Fruit fly (Drosophila melanogaster) whole organism, prepupa: ENCODE data around the gene Notum.

Source experiments
- Blimp-1 ChIP-seq: fragments of 200-800 bp; sonication (Bioruptor generic); optimal IDR thresholded peaks from 3 replicates; lab custom pipeline; 2017; ENCODE audit warnings: missing biosample characterization, missing genetic modification characterization, mild to moderate bottlenecking, moderate library complexity, missing genetic modification reagents
- CG10669 ChIP-seq: fragments of 200-800 bp; sonication (Bioruptor generic); optimal IDR thresholded peaks from 3 replicates; lab custom pipeline; 2018; ENCODE audit warnings: missing biosample characterization, mild to moderate bottlenecking, missing genetic modification characterization, moderate library complexity
- CG11902 ChIP-seq: fragments of 200-800 bp; sonication (Bioruptor generic); optimal IDR thresholded peaks from 3 replicates; lab custom pipeline; 2016; ENCODE audit warnings: missing biosample characterization, missing genetic modification characterization
- CG15336 ChIP-seq: fragments of 200-800 bp; sonication (Bioruptor generic); IDR thresholded peaks from 2 replicates; pipeline ENCODE4 v1.3.6; 2022; ENCODE audit warnings: missing biosample characterization, missing genetic modification characterization
- CG16779 ChIP-seq: fragments of 200-800 bp; sonication (Bioruptor generic); optimal IDR thresholded peaks from 3 replicates; lab custom pipeline; 2017; ENCODE audit warnings: missing biosample characterization, mild to moderate bottlenecking, missing genetic modification characterization
- CG3032 ChIP-seq: fragments of 200-800 bp; optimal IDR thresholded peaks from 2 replicates; lab custom pipeline; 2019; ENCODE audit warnings: missing biosample characterization, mild to moderate bottlenecking, missing genetic modification characterization, moderate library complexity
- CG31627 ChIP-seq: fragments of 200-800 bp; sonication (Bioruptor generic); optimal IDR thresholded peaks from 3 replicates; lab custom pipeline; 2016; ENCODE audit warnings: missing biosample characterization, missing genetic modification characterization
- CG32006 ChIP-seq: fragments of 200-800 bp; sonication (Bioruptor generic); optimal IDR thresholded peaks from 3 replicates; lab custom pipeline; 2017; ENCODE audit warnings: missing biosample characterization, mild to moderate bottlenecking, missing genetic modification characterization
- CG34406 ChIP-seq: fragments of 200-800 bp; sonication (Bioruptor generic); optimal IDR thresholded peaks from 3 replicates; lab custom pipeline; 2016; ENCODE audit warnings: missing biosample characterization, missing genetic modification characterization
- CG3919 ChIP-seq: fragments of 200-800 bp; sonication (Bioruptor generic); optimal IDR thresholded peaks from 3 replicates; lab custom pipeline; 2016; ENCODE audit warnings: missing biosample characterization, missing genetic modification characterization
- CG6163 ChIP-seq: fragments of 200-800 bp; sonication (Bioruptor generic); IDR thresholded peaks from 3 replicates; pipeline ENCODE4 v1.3.6; 2022; ENCODE audit warnings: missing biosample characterization, missing genetic modification characterization
- CG6276 ChIP-seq: fragments of 200-800 bp; sonication (Bioruptor generic); optimal IDR thresholded peaks from 2 replicates; lab custom pipeline; 2017; ENCODE audit warnings: missing biosample characterization, mild to moderate bottlenecking, missing genetic modification characterization
- CG6792 ChIP-seq: fragments of 200-800 bp; sonication (Bioruptor generic); optimal IDR thresholded peaks from 3 replicates; lab custom pipeline; 2016; ENCODE audit warnings: missing biosample characterization, missing genetic modification characterization
- CG6808 ChIP-seq: fragments of 200-800 bp; sonication (Bioruptor generic); optimal IDR thresholded peaks from 3 replicates; lab custom pipeline; 2017; ENCODE audit warnings: missing biosample characterization, missing genetic modification characterization, mild to moderate bottlenecking, moderate library complexity, missing genetic modification reagents
- CG6854 ChIP-seq: fragments of 200-800 bp; sonication (Bioruptor generic); optimal IDR thresholded peaks from 2 replicates; lab custom pipeline; 2017; ENCODE audit warnings: missing biosample characterization, mild to moderate bottlenecking, missing genetic modification characterization
- CG8119 ChIP-seq: fragments of 200-800 bp; sonication (Bioruptor generic); IDR thresholded peaks from 3 replicates; pipeline ENCODE4 v1.3.6; 2022; ENCODE audit warnings: missing biosample characterization, missing genetic modification characterization
- CG8319 ChIP-seq: fragments of 200-800 bp; sonication (Bioruptor generic); optimal IDR thresholded peaks from 3 replicates; lab custom pipeline; 2016; ENCODE audit warnings: missing biosample characterization, missing genetic modification characterization
- CG8632 ChIP-seq: fragments of 200-800 bp; sonication (Bioruptor generic); optimal IDR thresholded peaks from 3 replicates; lab custom pipeline; 2016; ENCODE audit warnings: missing biosample characterization, missing genetic modification characterization
- CG9139 ChIP-seq: fragments of 200-800 bp; sonication (Bioruptor generic); optimal IDR thresholded peaks from 3 replicates; lab custom pipeline; 2017; ENCODE audit warnings: missing biosample characterization, mild to moderate bottlenecking, missing genetic modification characterization
- Eip75B ChIP-seq: fragments of 200-800 bp; sonication (Bioruptor generic); optimal IDR thresholded peaks from 3 replicates; lab custom pipeline; 2016; ENCODE audit warnings: missing biosample characterization, missing genetic modification characterization
- Eip78C ChIP-seq: fragments of 200-800 bp; sonication (Bioruptor generic); peaks from one replicate; lab custom pipeline; 2016; ENCODE audit warnings: missing biosample characterization, missing genetic modification characterization
- Eip93F ChIP-seq: fragments of 200-800 bp; sonication (Bioruptor generic); optimal IDR thresholded peaks from 2 replicates; lab custom pipeline; 2016; ENCODE audit warnings: missing biosample characterization, mild to moderate bottlenecking, missing genetic modification characterization
- Ets96B ChIP-seq: fragments of 200-800 bp; optimal IDR thresholded peaks from 2 replicates; lab custom pipeline; 2019; ENCODE audit warnings: missing biosample characterization, mild to moderate bottlenecking, missing genetic modification characterization, moderate library complexity
- Gug ChIP-seq: fragments of 200-800 bp; sonication (Bioruptor generic); IDR thresholded peaks from 2 replicates; pipeline ENCODE4 v1.3.6; 2022; ENCODE audit warnings: missing biosample characterization, missing genetic modification characterization
- Hr4 ChIP-seq: fragments of 200-800 bp; sonication (Bioruptor generic); optimal IDR thresholded peaks from 3 replicates; lab custom pipeline; 2016; ENCODE audit warnings: missing biosample characterization, missing genetic modification characterization
- Lpt ChIP-seq: fragments of 200-800 bp; sonication (Bioruptor generic); optimal IDR thresholded peaks from 3 replicates; lab custom pipeline; 2016; ENCODE audit warnings: missing biosample characterization, missing genetic modification characterization
- Met ChIP-seq: fragments of 200-800 bp; sonication (Bioruptor generic); optimal IDR thresholded peaks from 3 replicates; lab custom pipeline; 2016; ENCODE audit warnings: missing biosample characterization, missing genetic modification characterization
- OdsH ChIP-seq: fragments of 200-800 bp; sonication (Bioruptor generic); optimal IDR thresholded peaks from 3 replicates; lab custom pipeline; 2016; ENCODE audit warnings: missing biosample characterization, missing genetic modification characterization
- Sox102F ChIP-seq: fragments of 200-800 bp; sonication (Bioruptor generic); optimal IDR thresholded peaks from 2 replicates; lab custom pipeline; 2016; ENCODE audit warnings: missing biosample characterization, mild to moderate bottlenecking, missing genetic modification characterization
- Sox14 ChIP-seq: fragments of 200-800 bp; sonication (Bioruptor generic); optimal IDR thresholded peaks from 3 replicates; lab custom pipeline; 2016; ENCODE audit warnings: missing biosample characterization, missing genetic modification characterization
- acj6 ChIP-seq: fragments of 200-800 bp; sonication (Bioruptor generic); optimal IDR thresholded peaks from 3 replicates; lab custom pipeline; 2016; ENCODE audit warnings: missing biosample characterization, missing genetic modification characterization
- cyc ChIP-seq: fragments of 200-800 bp; sonication (Bioruptor generic); optimal IDR thresholded peaks from 3 replicates; lab custom pipeline; 2016; ENCODE audit warnings: missing biosample characterization, missing genetic modification characterization
- dsx ChIP-seq: fragments of 200-800 bp; optimal IDR thresholded peaks from 3 replicates; lab custom pipeline; 2019; ENCODE audit warnings: missing biosample characterization, mild to moderate bottlenecking, missing genetic modification characterization, moderate library complexity; ENCODE audit not compliant: poor library complexity, severe bottlenecking
- eg ChIP-seq: fragments of 200-800 bp; sonication (Bioruptor generic); IDR thresholded peaks from 3 replicates; pipeline ENCODE4 v1.3.6; 2022; ENCODE audit warnings: missing biosample characterization, missing genetic modification characterization
- fd85E ChIP-seq: fragments of 200-800 bp; sonication (Bioruptor generic); optimal IDR thresholded peaks from 3 replicates; lab custom pipeline; 2016; ENCODE audit warnings: missing biosample characterization, missing genetic modification characterization
- fkh ChIP-seq: fragments of 200-800 bp; sonication (Bioruptor generic); optimal IDR thresholded peaks from 3 replicates; lab custom pipeline; 2017; ENCODE audit warnings: missing biosample characterization, mild to moderate bottlenecking, missing genetic modification characterization, moderate library complexity
- spab ChIP-seq: fragments of 200-800 bp; sonication (Bioruptor generic); optimal IDR thresholded peaks from 2 replicates; lab custom pipeline; 2017; ENCODE audit warnings: missing biosample characterization, mild to moderate bottlenecking, missing genetic modification characterization, missing genetic modification reagents
- ss ChIP-seq, 2 experiments: fragments of 200-800 bp; sonication (Bioruptor generic); optimal IDR thresholded peaks; 2 replicates in 1 of 2; 3 replicates in 1 of 2; lab custom pipeline; 2017 to 2018; ENCODE audit warnings: mild to moderate bottlenecking in 2 of 2, missing biosample characterization in 2 of 2, missing genetic modification characterization in 2 of 2, moderate library complexity in 1 of 2
- svp ChIP-seq: fragments of 200-800 bp; sonication (Bioruptor generic); peaks from one replicate; lab custom pipeline; 2016; ENCODE audit warnings: missing biosample characterization, missing genetic modification characterization
- topi ChIP-seq: fragments of 200-800 bp; sonication (Bioruptor generic); optimal IDR thresholded peaks from 3 replicates; lab custom pipeline; 2016; ENCODE audit warnings: missing biosample characterization, missing genetic modification characterization
- vri ChIP-seq: fragments of 200-800 bp; sonication (Bioruptor generic); optimal IDR thresholded peaks from 3 replicates; lab custom pipeline; 2016; ENCODE audit warnings: missing biosample characterization, mild to moderate bottlenecking, missing genetic modification characterization

Notum gene

dm6 chr3L:16037048-16037477 is 13.8 kb downstream of the Notum start (continued):
- TF ChIP-seq CG11902 (GFP tag; lab: Kevin White, UChicago) (peak; percentile 17), CG8632 (GFP tag; lab: Kevin White, UChicago) (peak; percentile 51), Blimp-1 (GFP tag; lab: Kevin White, UChicago) (peak; percentile 37), CG8319 (GFP tag; lab: Kevin White, UChicago) (no peak), CG6163 (peak; percentile 85), CG6854 (GFP tag; lab: Kevin White, UChicago) (peak; percentile 42), spab (peak; percentile 59), Eip78C (GFP tag; lab: Kevin White, UChicago) (peak; percentile 94), CG9139 (GFP tag; lab: Kevin White, UChicago) (no peak), ss (GFP tag; optimal IDR thresholded peaks at IDR 0.05; lab: Kevin White, UChicago) (peak; percentile 3 to 49), OdsH (peak; percentile 70), CG3919 (GFP tag; lab: Kevin White, UChicago) (peak; percentile 83), Sox102F (peak; percentile 76), dsx (GFP tag; lab: Kevin White, UChicago) (peak; percentile 42), CG16779 (tag; lab: Kevin White, UChicago) (peak; percentile 55), svp (GFP tag; lab: Kevin White, UChicago) (peak; percentile 88)

- peak; percentile 77 for TF ChIP-seq Sox14 (GFP tag; lab: Kevin White, UChicago)
- TF ChIP-seq CG11902 (GFP tag; lab: Kevin White, UChicago), result peak; percentile 4
- TF ChIP-seq topi, result peak; percentile 59
- peak; percentile 4 for TF ChIP-seq Sox102F
- no peak for TF ChIP-seq CG6792 (GFP tag; lab: Kevin White, UChicago)
- TF ChIP-seq CG34406 (GFP tag; lab: Kevin White, UChicago), result peak; percentile 17
- TF ChIP-seq eg (GFP tag; lab: Robert Waterston, UW), result peak; percentile 77
- peak; percentile 92 for TF ChIP-seq Eip93F (GFP tag; lab: Kevin White, UChicago)
- TF ChIP-seq Ets96B, result peak; percentile 19
- peak; percentile 10 for TF ChIP-seq fd85E
- TF ChIP-seq CG10669, result no peak
- TF ChIP-seq vri (GFP tag; lab: Kevin White, UChicago), result peak; percentile 98
- peak; percentile 2 for TF ChIP-seq CG8319 (GFP tag; lab: Kevin White, UChicago)
- 0 out of 2 replicates have a peak, but pooled peaks have one; percentile 18 for TF ChIP-seq Gug (GFP tag; lab: Robert Waterston, UW)
- peak; percentile 21 for TF ChIP-seq CG3919 (GFP tag; lab: Kevin White, UChicago)
- TF ChIP-seq fkh, result no peak
- no peak for TF ChIP-seq CG31627 (GFP tag; lab: Kevin White, UChicago)
- peak; percentile 2 to 53 for TF ChIP-seq ss (GFP tag; optimal IDR thresholded peaks at IDR 0.05; lab: Kevin White, UChicago)
- TF ChIP-seq cyc (GFP tag; lab: Kevin White, UChicago), result peak; percentile 10
- TF ChIP-seq Met (GFP tag; lab: Kevin White, UChicago), result peak; percentile 32
- peak; percentile 18 for TF ChIP-seq Hr4 (GFP tag; lab: Kevin White, UChicago)
- TF ChIP-seq acj6 (GFP tag; lab: Kevin White, UChicago), result no peak
- peak; percentile 1 for TF ChIP-seq CG6276 (GFP tag; lab: Kevin White, UChicago)
- TF ChIP-seq CG6163, result peak; percentile 68; the same call in 1 of the 3 replicates
- TF ChIP-seq spab, result no peak
- peak; percentile 41 for TF ChIP-seq Eip75B (GFP tag; lab: Kevin White, UChicago)
- TF ChIP-seq OdsH, result no peak
- no peak for TF ChIP-seq Blimp-1 (GFP tag; lab: Kevin White, UChicago)
- TF ChIP-seq CG15336 (GFP tag; lab: Robert Waterston, UW), result 0 out of 2 replicates have a peak, but pooled peaks have one; percentile 11
- peak; percentile 74 for TF ChIP-seq svp (GFP tag; lab: Kevin White, UChicago)
- peak; percentile 19 for TF ChIP-seq CG32006 (GFP tag; lab: Kevin White, UChicago)
- no peak for TF ChIP-seq Lpt (GFP tag; lab: Kevin White, UChicago)
- TF ChIP-seq CG3032, result no peak
- TF ChIP-seq Eip78C (GFP tag; lab: Kevin White, UChicago), result peak; percentile 87
- peak; percentile 50; the same call in 2 of the 3 replicates for TF ChIP-seq CG8119 (GFP tag; lab: Robert Waterston, UW)
- TF ChIP-seq dsx (GFP tag; lab: Kevin White, UChicago), result peak; percentile 24
- peak; percentile 20 for TF ChIP-seq CG6808 (GFP tag; lab: Kevin White, UChicago)
These were observed 14.5 kb downstream of the Notum start for dm6 chr3L:16037690-16038332.
